Fruit fly (Drosophila melanogaster): ENCODE results near the gene CG2082.

- TF ChIP-seq CG8478 (optimal IDR thresholded peaks at IDR 0.05) (no peak), CTCF (optimal IDR thresholded peaks at IDR 0.05) (no peak)
Observed at dm6 chr3R:5789025-5789953, 8.4 kb upstream of the CG2082 start, which contains the start of the genes Hat1 and Rpn5.
